Fruit fly (Drosophila melanogaster) S2 (cell line): ENCODE results near the gene Rph.

Experiments
- CG8478 ChIP-seq: fragments of >200 bp; optimal IDR thresholded peaks from 2 replicates; lab custom pipeline; 2018
- CTCF ChIP-seq, 2 experiments: fragments of >200 bp; optimal IDR thresholded peaks; 2 replicates each; lab custom pipeline; 2018

DNA sequence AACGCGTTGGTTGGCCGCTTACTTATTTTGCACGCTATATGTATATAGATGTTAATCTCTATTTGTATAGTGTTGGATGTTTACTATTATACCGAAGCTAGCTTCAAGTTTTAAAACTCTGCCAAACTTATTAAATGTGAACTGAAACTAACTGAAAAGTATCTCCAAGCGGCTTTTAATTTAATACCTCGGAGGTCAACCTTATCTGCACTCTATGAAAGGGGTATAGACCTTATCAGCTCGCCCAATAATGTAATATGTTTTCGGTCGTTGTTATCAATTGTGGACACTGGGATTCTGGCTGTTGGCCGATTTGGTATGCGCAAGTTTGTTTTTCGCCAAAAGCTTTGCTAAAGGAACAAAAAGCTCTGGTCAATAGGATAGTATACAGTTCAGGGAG, 8.8 kb downstream of the Rph start:
- TF ChIP-seq CG8478 (lab: Kevin White, UChicago) (no peak), CTCF (optimal IDR thresholded peaks at IDR 0.05; lab: Kevin White, UChicago) (no peak)
